Fruit fly (Drosophila melanogaster) whole organism, embryonic: ENCODE results near the gene kin17.
A peak's percentile ranks its signal among the peaks of the same experiment; 100 is the strongest.

Source experiments
- Atf6 ChIP-seq: fragments of 200-800 bp; sonication (Bioruptor generic); IDR thresholded peaks from 2 replicates; pipeline ENCODE4 v1.3.6; 2022; ENCODE audit warnings: missing biosample characterization, missing genetic modification characterization
- Bgb ChIP-seq: fragments of 200-800 bp; sonication (Bioruptor generic); IDR thresholded peaks from 2 replicates; pipeline ENCODE4 v1.3.6; 2022; ENCODE audit warnings: missing biosample characterization, missing genetic modification characterization; ENCODE audit not compliant: partially characterized antibody
- Blimp-1 ChIP-seq: fragments of 200-800 bp; sonication (Bioruptor generic); optimal IDR thresholded peaks from 3 replicates; lab custom pipeline; 2018; ENCODE audit warnings: missing biosample characterization, missing genetic modification characterization, mild to moderate bottlenecking, moderate library complexity, missing genetic modification reagents
- Bteb2 ChIP-seq: fragments of 200-800 bp; sonication (Bioruptor generic); optimal IDR thresholded peaks from 2 replicates; lab custom pipeline; 2016; ENCODE audit warnings: missing biosample characterization, missing genetic modification characterization
- C15 ChIP-seq: fragments of 200-800 bp; sonication (Bioruptor generic); IDR thresholded peaks from 3 replicates; pipeline ENCODE4 v1.3.6; 2022; ENCODE audit warnings: missing biosample characterization, missing genetic modification characterization
- CG10209 ChIP-seq: fragments of 200-800 bp; sonication (Bioruptor generic); optimal IDR thresholded peaks from 3 replicates; lab custom pipeline; 2017; ENCODE audit warnings: missing biosample characterization, mild to moderate bottlenecking, missing genetic modification characterization, missing genetic modification reagents
- CG10321 ChIP-seq: fragments of 200-800 bp; sonication (Bioruptor generic); IDR thresholded peaks from 2 replicates; pipeline ENCODE4 v1.3.6; 2022; ENCODE audit warnings: missing biosample characterization, missing genetic modification characterization
- CG10366 ChIP-seq: fragments of 200-800 bp; sonication (Bioruptor generic); IDR thresholded peaks from 2 replicates; pipeline ENCODE4 v1.3.6; 2022; ENCODE audit warnings: missing biosample characterization, missing genetic modification characterization
- CG11093 ChIP-seq: fragments of 200-800 bp; sonication (Bioruptor generic); IDR thresholded peaks from 3 replicates; pipeline ENCODE4 v1.3.6; 2022; ENCODE audit warnings: missing biosample characterization, missing genetic modification characterization
- CG11456 ChIP-seq: fragments of 200-800 bp; sonication (Bioruptor generic); IDR thresholded peaks from 3 replicates; pipeline ENCODE4 v1.3.6; 2022; ENCODE audit warnings: missing biosample characterization, missing genetic modification characterization
- CG11695 ChIP-seq: fragments of 200-800 bp; sonication (Bioruptor generic); IDR thresholded peaks from 3 replicates; pipeline ENCODE4 v1.3.6; 2022; ENCODE audit warnings: missing biosample characterization, missing genetic modification characterization
- CG11696 ChIP-seq: fragments of 200-800 bp; sonication (Bioruptor generic); IDR thresholded peaks from 2 replicates; pipeline ENCODE4 v1.3.6; 2022; ENCODE audit warnings: missing biosample characterization, missing genetic modification characterization
- CG12236 ChIP-seq: fragments of 200-800 bp; sonication (Bioruptor generic); optimal IDR thresholded peaks from 2 replicates; lab custom pipeline; 2016; ENCODE audit warnings: missing biosample characterization, missing genetic modification characterization
- CG12659 ChIP-seq: fragments of 200-800 bp; sonication (Bioruptor generic); optimal IDR thresholded peaks from 3 replicates; lab custom pipeline; 2017; ENCODE audit warnings: mild to moderate bottlenecking, missing biosample characterization, missing genetic modification reagents, missing genetic modification characterization
- CG13624 ChIP-seq: fragments of 200-800 bp; sonication (Bioruptor generic); optimal IDR thresholded peaks from 2 replicates; lab custom pipeline; 2016; ENCODE audit warnings: missing biosample characterization, missing genetic modification characterization
- CG14667 ChIP-seq: fragments of 200-800 bp; sonication (Bioruptor generic); IDR thresholded peaks from 2 replicates; pipeline ENCODE4 v1.3.6; 2022; ENCODE audit warnings: missing biosample characterization, missing genetic modification characterization
- CG16779 ChIP-seq: fragments of 200-800 bp; sonication (Bioruptor generic); IDR thresholded peaks from 2 replicates; pipeline ENCODE4 v1.3.6; 2022; ENCODE audit warnings: missing biosample characterization, missing genetic modification characterization
- CG16813 ChIP-seq: fragments of 200-800 bp; sonication (Bioruptor generic); IDR thresholded peaks from 3 replicates; pipeline ENCODE4 v1.3.6; 2022; ENCODE audit warnings: missing biosample characterization, missing genetic modification characterization; ENCODE audit not compliant: partially characterized antibody
- CG17186 ChIP-seq: fragments of 200-800 bp; sonication (Bioruptor generic); optimal IDR thresholded peaks from 3 replicates; lab custom pipeline; 2017; ENCODE audit warnings: missing biosample characterization, missing genetic modification reagents, missing genetic modification characterization
- CG3407 ChIP-seq: fragments of 200-800 bp; sonication (Bioruptor generic); optimal IDR thresholded peaks from 2 replicates; lab custom pipeline; 2018; ENCODE audit warnings: missing biosample characterization, mild to moderate bottlenecking, missing genetic modification characterization
- CG4328 ChIP-seq: fragments of 200-800 bp; sonication (Bioruptor generic); optimal IDR thresholded peaks from 3 replicates; lab custom pipeline; 2017; ENCODE audit warnings: missing biosample characterization, missing genetic modification reagents, missing genetic modification characterization
- CG6175 ChIP-seq: fragments of 200-800 bp; sonication (Bioruptor generic); IDR thresholded peaks from 3 replicates; pipeline ENCODE4 v1.3.6; 2022; ENCODE audit warnings: missing biosample characterization, missing genetic modification characterization
- CG7556 ChIP-seq: fragments of 200-800 bp; sonication (Bioruptor generic); optimal IDR thresholded peaks from 2 replicates; lab custom pipeline; 2017; ENCODE audit warnings: missing biosample characterization, mild to moderate bottlenecking, missing genetic modification characterization
- CG7839 ChIP-seq: fragments of 200-800 bp; sonication (Bioruptor generic); optimal IDR thresholded peaks from 3 replicates; lab custom pipeline; 2018; ENCODE audit warnings: missing biosample characterization, mild to moderate bottlenecking, missing genetic modification characterization, moderate library complexity
- CTCF ChIP-seq: fragments of 200-800 bp; sonication (Bioruptor generic); optimal IDR thresholded peaks from 2 replicates; lab custom pipeline; 2017; ENCODE audit warnings: missing biosample characterization, mild to moderate bottlenecking, missing genetic modification characterization, moderate library complexity
- Fer1 ChIP-seq: fragments of 200-800 bp; sonication (Bioruptor generic); optimal IDR thresholded peaks from 2 replicates; lab custom pipeline; 2017; ENCODE audit warnings: missing biosample characterization, mild to moderate bottlenecking, missing genetic modification characterization
- Kr ChIP-seq: fragments of 200-800 bp; sonication (Bioruptor generic); optimal IDR thresholded peaks from 2 replicates; lab custom pipeline; 2017; ENCODE audit warnings: missing biosample characterization, mild to moderate bottlenecking, missing genetic modification characterization
- Lim3 ChIP-seq: fragments of 200-800 bp; sonication (Bioruptor generic); IDR thresholded peaks from 2 replicates; pipeline ENCODE4 v1.3.6; 2022; ENCODE audit warnings: missing biosample characterization, missing genetic modification characterization
- NFAT ChIP-seq: fragments of 200-800 bp; sonication (Bioruptor generic); IDR thresholded peaks from 2 replicates; pipeline ENCODE4 v1.3.6; 2022; ENCODE audit warnings: missing biosample characterization, missing genetic modification characterization
- Oli ChIP-seq: fragments of 200-800 bp; sonication (Bioruptor generic); optimal IDR thresholded peaks from 2 replicates; lab custom pipeline; 2018; ENCODE audit warnings: missing biosample characterization, mild to moderate bottlenecking, missing genetic modification characterization, moderate library complexity
- Poxn ChIP-seq: fragments of 200-800 bp; sonication (Bioruptor generic); IDR thresholded peaks from 2 replicates; pipeline ENCODE4 v1.3.6; 2022; ENCODE audit warnings: missing biosample characterization, missing genetic modification characterization
- Ravus ChIP-seq: fragments of 200-800 bp; sonication (Bioruptor generic); IDR thresholded peaks from 2 replicates; pipeline ENCODE4 v1.3.6; 2022; ENCODE audit warnings: missing biosample characterization, missing genetic modification characterization
- Six4 ChIP-seq: fragments of 200-800 bp; sonication (Bioruptor generic); optimal IDR thresholded peaks from 2 replicates; lab custom pipeline; 2016; ENCODE audit warnings: missing biosample characterization, missing genetic modification characterization
- Sox102F ChIP-seq: fragments of 200-800 bp; sonication (Bioruptor generic); optimal IDR thresholded peaks from 2 replicates; lab custom pipeline; 2018; ENCODE audit warnings: missing biosample characterization, mild to moderate bottlenecking, missing genetic modification characterization, moderate library complexity
- Sry-β ChIP-seq: fragments of 200-800 bp; sonication (Bioruptor generic); optimal IDR thresholded peaks from 2 replicates; lab custom pipeline; 2018; ENCODE audit warnings: missing biosample characterization, mild to moderate bottlenecking, missing genetic modification characterization, moderate library complexity
- Taf1 ChIP-seq: fragments of 200-800 bp; sonication (Bioruptor generic); IDR thresholded peaks from 2 replicates; pipeline ENCODE4 v1.3.6; 2022; ENCODE audit warnings: missing biosample characterization, missing genetic modification characterization
- Vsx1 ChIP-seq: fragments of 200-800 bp; sonication (Bioruptor generic); optimal IDR thresholded peaks from 2 replicates; lab custom pipeline; 2017; ENCODE audit warnings: missing biosample characterization, mild to moderate bottlenecking, missing genetic modification characterization, missing genetic modification reagents
- ci ChIP-seq: fragments of 200-800 bp; sonication (Bioruptor generic); IDR thresholded peaks from 3 replicates; pipeline ENCODE4 v1.3.6; 2022; ENCODE audit warnings: missing biosample characterization, missing genetic modification characterization
- dati ChIP-seq: fragments of 200-800 bp; sonication (Bioruptor generic); IDR thresholded peaks from 2 replicates; pipeline ENCODE4 v1.3.6; 2022; ENCODE audit warnings: missing biosample characterization, missing genetic modification characterization
- dimm ChIP-seq: fragments of 200-800 bp; sonication (Bioruptor generic); IDR thresholded peaks from 2 replicates; pipeline ENCODE4 v1.3.6; 2022; ENCODE audit warnings: missing biosample characterization, missing genetic modification characterization
- en ChIP-seq: fragments of 200-800 bp; sonication (Bioruptor generic); optimal IDR thresholded peaks from 2 replicates; lab custom pipeline; 2016; ENCODE audit warnings: missing biosample characterization, missing genetic modification characterization
- eyg ChIP-seq: fragments of 200-800 bp; sonication (Bioruptor generic); optimal IDR thresholded peaks from 3 replicates; lab custom pipeline; 2016; ENCODE audit warnings: missing biosample characterization, missing genetic modification characterization
- lbe ChIP-seq: fragments of 200-800 bp; sonication (Bioruptor generic); optimal IDR thresholded peaks from 2 replicates; lab custom pipeline; 2016; ENCODE audit warnings: missing biosample characterization, mild to moderate bottlenecking, missing genetic modification characterization
- run ChIP-seq: fragments of 200-800 bp; sonication (Bioruptor generic); optimal IDR thresholded peaks from 3 replicates; lab custom pipeline; 2018; ENCODE audit warnings: missing biosample characterization, mild to moderate bottlenecking, missing genetic modification characterization
- schlank ChIP-seq: fragments of 200-800 bp; sonication (Bioruptor generic); optimal IDR thresholded peaks from 2 replicates; lab custom pipeline; 2018; ENCODE audit warnings: missing biosample characterization, mild to moderate bottlenecking, missing genetic modification characterization
- tgo ChIP-seq: fragments of 200-800 bp; sonication (Bioruptor generic); IDR thresholded peaks from 3 replicates; pipeline ENCODE4 v1.3.6; 2022; ENCODE audit warnings: missing biosample characterization, missing genetic modification characterization
- twi ChIP-seq: fragments of 200-800 bp; optimal IDR thresholded peaks from 2 replicates; lab custom pipeline; 2019; ENCODE audit warnings: missing biosample characterization, mild to moderate bottlenecking, missing genetic modification characterization, moderate library complexity
- yki ChIP-seq: fragments of >200 bp; optimal IDR thresholded peaks from 3 replicates; lab custom pipeline; 2018
- zfh2 ChIP-seq: fragments of 200-800 bp; sonication (Bioruptor generic); optimal IDR thresholded peaks from 2 replicates; lab custom pipeline; 2016; ENCODE audit warnings: missing biosample characterization, missing genetic modification characterization

kin17 gene

dm6 chr3L:20398243-20399222, 41.9 kb downstream of the kin17 start (continued):
- TF ChIP-seq twi (tag; lab: Kevin White, UChicago) (peak; percentile 69), schlank (tag; lab: Kevin White, UChicago) (peak; percentile 29), CG12236 (GFP tag; lab: Kevin White, UChicago) (peak; percentile 45), CG7839 (peak; percentile 91), Kr (GFP tag; lab: Kevin White, UChicago) (no peak), CG12659 (GFP tag; lab: Kevin White, UChicago) (peak; percentile 90), NFAT (peak; percentile 57; the same call in 1 of the 2 replicates), tgo (peak; percentile 79), run (tag; lab: Kevin White, UChicago) (peak; percentile 76), dimm (no peak), CTCF (peak; percentile 41), Taf1 (peak; percentile 23; the same call in 1 of the 2 replicates), C15 (GFP tag; lab: Robert Waterston, UW) (0 out of 3 replicates have a peak, but pooled peaks have one; percentile 51), Bteb2 (GFP tag; lab: Kevin White, UChicago) (peak; percentile 71), Sry-β (GFP tag; lab: Kevin White, UChicago) (peak; percentile 33), CG17186 (GFP tag; lab: Kevin White, UChicago) (peak; percentile 26), CG14667 (peak; percentile 47), en (GFP tag; lab: Kevin White, UChicago) (peak; percentile 2), CG16779 (GFP tag; lab: Robert Waterston, UW) (no peak), CG3407 (GFP tag; lab: Kevin White, UChicago) (peak; percentile 82), CG11696 (peak; percentile 66), Bgb (GFP tag; lab: Robert Waterston, UW) (no peak; the same call in 1 of the 2 replicates), Vsx1 (peak; percentile 88), Sox102F (GFP tag; lab: Kevin White, UChicago) (peak; percentile 91), Six4 (GFP tag; lab: Kevin White, UChicago) (peak; percentile 69), Blimp-1 (GFP tag; lab: Kevin White, UChicago) (peak; percentile 81), CG16813 (GFP tag; lab: Robert Waterston, UW) (no peak), Poxn (GFP tag; lab: Robert Waterston, UW) (no peak), Atf6 (GFP tag; lab: Robert Waterston, UW) (peak; percentile 84), CG7556 (GFP tag; lab: Kevin White, UChicago) (peak; percentile 92), CG11456 (GFP tag; lab: Robert Waterston, UW) (peak; percentile 74; the same call in 2 of the 3 replicates), zfh2 (GFP tag; lab: Kevin White, UChicago) (peak; percentile 64), CG6175 (GFP tag; lab: Robert Waterston, UW) (no peak), CG10366 (peak; percentile 67), CG10321 (GFP tag; lab: Robert Waterston, UW) (peak; percentile 40; the same call in 1 of the 2 replicates), ci (GFP tag; lab: Robert Waterston, UW) (peak; percentile 48; the same call in 2 of the 3 replicates), CG11093 (GFP tag; lab: Robert Waterston, UW) (peak; percentile 71; the same call in 2 of the 3 replicates), CG13624 (GFP tag; lab: Kevin White, UChicago) (peak; percentile 75), Ravus (GFP tag; lab: Robert Waterston, UW) (peak; percentile 44), CG11695 (GFP tag; lab: Robert Waterston, UW) (peak; percentile 82), eyg (GFP tag; lab: Kevin White, UChicago) (peak; percentile 47), dati (GFP tag; lab: Robert Waterston, UW) (0 out of 2 replicates have a peak, but pooled peaks have one; percentile 28), yki (lab: Kevin White, UChicago) (no peak), Fer1 (GFP tag; lab: Kevin White, UChicago) (peak; percentile 85), CG4328 (GFP tag; lab: Kevin White, UChicago) (peak; percentile 67), CG10209 (GFP tag; lab: Kevin White, UChicago) (peak; percentile 83), Lim3 (GFP tag; lab: Robert Waterston, UW) (0 out of 2 replicates have a peak, but pooled peaks have one; percentile 15), lbe (GFP tag; lab: Kevin White, UChicago) (peak; percentile 30), Oli (peak; percentile 92)
